Worm (Caenorhabditis elegans): ENCODE data around the gene Y38H6C.16.
A peak's percentile ranks its signal among the peaks of the same experiment; 100 is the strongest.

The Y38H6C.16 gene

ce11 chrV:20504997-20505396 lies 34.1 kb downstream of the Y38H6C.16 start, which contains the start of gene Y38H6C.4:
TSS of gene Y38H6C.4 (minus strand) at chrV:20505097.
- TF ChIP-seq ref-1 (GFP tag; conservative IDR thresholded peaks at IDR 0.05): no peak
- TF ChIP-seq ztf-23 (GFP tag; IDR thresholded peaks at IDR 0.05): no peak
- TF ChIP-seq klf-2 (GFP tag; conservative IDR thresholded peaks at IDR 0.05): no peak
- TF ChIP-seq cog-1 (tag; optimal IDR thresholded peaks at IDR 0.05): no peak
- no peak for TF ChIP-seq flt-1 (GFP tag; IDR thresholded peaks at IDR 0.05)
- TF ChIP-seq tab-1 (GFP tag; IDR thresholded peaks at IDR 0.05): no peak
- no peak for TF ChIP-seq med-1 (GFP tag; optimal IDR thresholded peaks at IDR 0.05; ENCODE audit: insufficient read depth)
- no peak for TF ChIP-seq T22C8.4 (GFP tag; IDR thresholded peaks at IDR 0.05)
- TF ChIP-seq ztf-29 (GFP tag; IDR thresholded peaks at IDR 0.05): no peak

ce11 chrV:20500405-20500804 lies 38.7 kb downstream of the Y38H6C.16 start, which contains the start of gene dct-14:
TSS of gene dct-14 (minus strand) at chrV:20500505.
- TF ChIP-seq ztf-29 (GFP tag; IDR thresholded peaks at IDR 0.05): no peak
- TF ChIP-seq klf-2 (GFP tag; conservative IDR thresholded peaks at IDR 0.05): no peak
- no peak for TF ChIP-seq tab-1 (GFP tag; IDR thresholded peaks at IDR 0.05)
- no peak for TF ChIP-seq cog-1 (tag; optimal IDR thresholded peaks at IDR 0.05)
- TF ChIP-seq ztf-23 (GFP tag; IDR thresholded peaks at IDR 0.05): no peak
- TF ChIP-seq flt-1 (GFP tag; IDR thresholded peaks at IDR 0.05): no peak
- TF ChIP-seq ref-1 (GFP tag; conservative IDR thresholded peaks at IDR 0.05): no peak
- no peak for TF ChIP-seq T22C8.4 (GFP tag; IDR thresholded peaks at IDR 0.05)
- no peak for TF ChIP-seq med-1 (GFP tag; optimal IDR thresholded peaks at IDR 0.05; ENCODE audit: insufficient read depth)

ce11 chrV:20499642-20500041 lies 39.5 kb downstream of the Y38H6C.16 start:
- no peak for TF ChIP-seq med-1 (GFP tag; optimal IDR thresholded peaks at IDR 0.05; ENCODE audit: insufficient read depth)
- TF ChIP-seq ztf-23 (GFP tag; IDR thresholded peaks at IDR 0.05): no peak
- no peak for TF ChIP-seq T22C8.4 (GFP tag; IDR thresholded peaks at IDR 0.05)
- no peak for TF ChIP-seq flt-1 (GFP tag; IDR thresholded peaks at IDR 0.05)
- no peak for TF ChIP-seq tab-1 (GFP tag; IDR thresholded peaks at IDR 0.05)
- TF ChIP-seq ref-1 (GFP tag; conservative IDR thresholded peaks at IDR 0.05): no peak
- TF ChIP-seq cog-1 (tag; optimal IDR thresholded peaks at IDR 0.05): no peak
- no peak for TF ChIP-seq klf-2 (GFP tag; conservative IDR thresholded peaks at IDR 0.05)
- no peak for TF ChIP-seq ztf-29 (GFP tag; IDR thresholded peaks at IDR 0.05)

ce11 chrV:20498980-20499379 lies 40.2 kb downstream of the Y38H6C.16 start, which contains the start of gene dct-16:
TSS of gene dct-16 (minus strand) at chrV:20499057.
- no peak for TF ChIP-seq tab-1 (GFP tag; IDR thresholded peaks at IDR 0.05)
- no peak for TF ChIP-seq ztf-29 (GFP tag; IDR thresholded peaks at IDR 0.05)
- no peak for TF ChIP-seq ref-1 (GFP tag; conservative IDR thresholded peaks at IDR 0.05)
- TF ChIP-seq ztf-23 (GFP tag; IDR thresholded peaks at IDR 0.05): no peak
- no peak for TF ChIP-seq klf-2 (GFP tag; conservative IDR thresholded peaks at IDR 0.05)
- no peak for TF ChIP-seq T22C8.4 (GFP tag; IDR thresholded peaks at IDR 0.05)
- no peak for TF ChIP-seq flt-1 (GFP tag; IDR thresholded peaks at IDR 0.05)
- TF ChIP-seq cog-1 (tag; optimal IDR thresholded peaks at IDR 0.05): no peak
- no peak for TF ChIP-seq med-1 (GFP tag; optimal IDR thresholded peaks at IDR 0.05; ENCODE audit: insufficient read depth)

- no peak for TF ChIP-seq cog-1 (tag; optimal IDR thresholded peaks at IDR 0.05)
- TF ChIP-seq flt-1 (GFP tag; IDR thresholded peaks at IDR 0.05): no peak
- TF ChIP-seq med-1 (GFP tag; optimal IDR thresholded peaks at IDR 0.05; ENCODE audit: insufficient read depth): no peak
- TF ChIP-seq ztf-29 (GFP tag; IDR thresholded peaks at IDR 0.05): no peak
- no peak for TF ChIP-seq T22C8.4 (GFP tag; IDR thresholded peaks at IDR 0.05)
- TF ChIP-seq ztf-23 (GFP tag; IDR thresholded peaks at IDR 0.05): no peak
- no peak for TF ChIP-seq tab-1 (GFP tag; IDR thresholded peaks at IDR 0.05)
- TF ChIP-seq ref-1 (GFP tag; conservative IDR thresholded peaks at IDR 0.05): no peak
- no peak for TF ChIP-seq klf-2 (GFP tag; conservative IDR thresholded peaks at IDR 0.05)
These were observed 41.6 kb downstream of the Y38H6C.16 start for ce11 chrV:20497537-20497936.

ce11 chrV:20493271-20494231 lies 45.6 kb downstream of the Y38H6C.16 start, which contains the start of gene B0250.5:
TSS of gene B0250.5 (plus strand) at chrV:20493924.
- TF ChIP-seq flt-1 (GFP tag; IDR thresholded peaks at IDR 0.05): no peak
- TF ChIP-seq ztf-23 (GFP tag; IDR thresholded peaks at IDR 0.05): 0 out of 2 replicates have a peak, but pooled peaks have one; percentile 42

ce11 chrV:20492385-20492784 lies 46.8 kb downstream of the Y38H6C.16 start, which contains the start of gene srbc-79:
TSS of gene srbc-79 (minus strand) at chrV:20492485.
- no peak for TF ChIP-seq flt-1 (GFP tag; IDR thresholded peaks at IDR 0.05)
- no peak for TF ChIP-seq tab-1 (GFP tag; IDR thresholded peaks at IDR 0.05)
- TF ChIP-seq ref-1 (GFP tag; conservative IDR thresholded peaks at IDR 0.05): no peak
- no peak for TF ChIP-seq T22C8.4 (GFP tag; IDR thresholded peaks at IDR 0.05)
- TF ChIP-seq klf-2 (GFP tag; conservative IDR thresholded peaks at IDR 0.05): no peak
- no peak for TF ChIP-seq ztf-23 (GFP tag; IDR thresholded peaks at IDR 0.05)
- no peak for TF ChIP-seq ztf-29 (GFP tag; IDR thresholded peaks at IDR 0.05)
- no peak for TF ChIP-seq cog-1 (tag; optimal IDR thresholded peaks at IDR 0.05)
- TF ChIP-seq med-1 (GFP tag; optimal IDR thresholded peaks at IDR 0.05; ENCODE audit: insufficient read depth): no peak

ce11 chrV:20489102-20489501 lies 50.0 kb downstream of the Y38H6C.16 start, which contains the start of gene srbc-78:
TSS of gene srbc-78 (minus strand) at chrV:20489202.
- TF ChIP-seq ref-1 (GFP tag; conservative IDR thresholded peaks at IDR 0.05) (no peak), klf-2 (GFP tag; conservative IDR thresholded peaks at IDR 0.05) (no peak), tab-1 (GFP tag; IDR thresholded peaks at IDR 0.05) (no peak), ztf-29 (GFP tag; IDR thresholded peaks at IDR 0.05) (no peak), T22C8.4 (GFP tag; IDR thresholded peaks at IDR 0.05) (no peak), med-1 (GFP tag; optimal IDR thresholded peaks at IDR 0.05; ENCODE audit: insufficient read depth) (no peak), ztf-23 (GFP tag; IDR thresholded peaks at IDR 0.05) (no peak), flt-1 (GFP tag; IDR thresholded peaks at IDR 0.05) (no peak)

ce11 chrV:20486549-20486948 lies 52.6 kb downstream of the Y38H6C.16 start:
- no peak for TF ChIP-seq ztf-29 (GFP tag; IDR thresholded peaks at IDR 0.05)
- TF ChIP-seq med-1 (GFP tag; optimal IDR thresholded peaks at IDR 0.05; ENCODE audit: insufficient read depth): no peak
- TF ChIP-seq flt-1 (GFP tag; IDR thresholded peaks at IDR 0.05): no peak
- TF ChIP-seq ztf-23 (GFP tag; IDR thresholded peaks at IDR 0.05): no peak
- TF ChIP-seq T22C8.4 (GFP tag; IDR thresholded peaks at IDR 0.05): no peak
